Fruit fly (Drosophila melanogaster) whole organism, wandering third instar larva: ENCODE measurements around the gene Nf-YA.

Experiments used
- Abd-B ChIP-seq: fragments of >200 bp; optimal IDR thresholded peaks from 2 replicates; lab custom pipeline; 2017; ENCODE audit warnings: missing biosample characterization, missing genetic modification characterization
- Hr78 ChIP-seq: fragments of >200 bp; optimal IDR thresholded peaks from 2 replicates; lab custom pipeline; 2017; ENCODE audit warnings: missing biosample characterization, missing genetic modification characterization
- fru ChIP-seq: fragments of 200-800 bp; sonication (Bioruptor generic); optimal IDR thresholded peaks from 3 replicates; lab custom pipeline; 2016; ENCODE audit warnings: missing biosample characterization, mild to moderate bottlenecking, missing genetic modification characterization
- jim ChIP-seq: fragments of 175-275, 200-325 bp; sonication (Bioruptor generic); optimal IDR thresholded peaks from 2 replicates; lab custom pipeline; 2016; ENCODE audit warnings: missing biosample characterization, mild to moderate bottlenecking, missing genetic modification characterization
- usp ChIP-seq: fragments of >200 bp; optimal IDR thresholded peaks from 2 replicates; lab custom pipeline; 2017; ENCODE audit warnings: missing biosample characterization, missing genetic modification characterization
- woc ChIP-seq: sonication (Bioruptor generic); optimal IDR thresholded peaks from 2 replicates; lab custom pipeline; 2016; ENCODE audit warnings: missing biosample characterization, mild to moderate bottlenecking, missing genetic modification characterization

DNA sequence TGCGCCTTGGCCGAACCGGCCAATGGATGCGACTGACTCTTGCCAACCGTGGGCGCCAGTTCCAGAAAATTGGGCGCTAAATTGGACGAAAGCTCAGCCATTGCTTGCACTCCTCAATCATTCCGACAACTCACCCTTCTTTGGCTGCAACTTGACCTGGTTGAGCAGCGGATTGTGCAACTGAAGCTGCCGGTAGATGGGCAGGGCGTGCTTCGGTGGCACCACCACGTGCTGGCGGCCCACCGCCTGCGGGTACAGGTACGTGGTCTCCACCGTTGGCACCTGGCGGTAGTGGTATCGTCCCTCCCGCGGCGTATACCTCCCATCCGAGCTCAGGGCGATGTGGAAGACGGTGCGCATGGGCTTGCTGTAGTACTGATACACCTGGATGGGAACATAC is 48.4 kb upstream of the Nf-YA start:
- TF ChIP-seq usp (GFP tag; lab: Kevin White, UChicago) (no peak), jim (no peak), Abd-B (no peak), woc (GFP tag; lab: Kevin White, UChicago) (no peak), fru (GFP tag; lab: Kevin White, UChicago) (no peak), Hr78 (GFP tag; lab: Kevin White, UChicago) (no peak)
